Worm (Caenorhabditis elegans) whole organism, late embryonic: ENCODE data around the gene srx-58.

ENCODE experiments used
- ama-1 ChIP-seq: fragments of 150-350 bp; optimal IDR thresholded peaks from 2 replicates; lab custom pipeline; 2014
- ceh-19 ChIP-seq: fragments of 200-800 bp; sonication (Bioruptor generic); optimal IDR thresholded peaks from 2 replicates; lab custom pipeline; 2018; ENCODE audit warnings: mild to moderate bottlenecking, missing genetic modification characterization, missing compliant biosample characterization
- ceh-45 ChIP-seq: fragments of 200-800 bp; sonication (Bioruptor generic); IDR thresholded peaks from 2 replicates; pipeline ENCODE4 v1.3.6; 2022; ENCODE audit warnings: missing genetic modification reagents, missing genetic modification characterization, missing compliant biosample characterization
- elt-2 ChIP-seq: sonication (generic microtip); optimal IDR thresholded peaks from 2 replicates; lab custom pipeline; 2016; ENCODE audit warnings: missing genetic modification reagents, missing genetic modification characterization, missing compliant biosample characterization
- lin-11 ChIP-seq: fragments of 200-800 bp; sonication (Bioruptor generic); optimal IDR thresholded peaks from 2 replicates; lab custom pipeline; 2018; ENCODE audit warnings: mild to moderate bottlenecking, missing genetic modification characterization, missing compliant biosample characterization
- ttx-3 ChIP-seq: sonication (generic microtip); optimal IDR thresholded peaks from 2 replicates; lab custom pipeline; 2016; ENCODE audit warnings: missing genetic modification reagents, missing genetic modification characterization, missing compliant biosample characterization

- TF ChIP-seq ceh-45 (GFP tag; lab: Robert Waterston, UW): no peak
- TF ChIP-seq ama-1 (lab: Kevin White, UChicago): no peak
- no peak for TF ChIP-seq lin-11 (tag; lab: Kevin White, UChicago)
- TF ChIP-seq ttx-3 (tag; lab: Kevin White, UChicago): no peak
- TF ChIP-seq ceh-19: no peak
- no peak for TF ChIP-seq elt-2 (tag; lab: Kevin White, UChicago)
These were observed 23.7 kb downstream of the srx-58 start, which contains the start of gene srh-52 for ce11 chrV:15376223-15376622.
